Fruit fly (Drosophila melanogaster): ENCODE measurements around the gene Remo.
A peak's percentile ranks its signal among the peaks of the same experiment; 100 is the strongest.

The Remo gene

DNA sequence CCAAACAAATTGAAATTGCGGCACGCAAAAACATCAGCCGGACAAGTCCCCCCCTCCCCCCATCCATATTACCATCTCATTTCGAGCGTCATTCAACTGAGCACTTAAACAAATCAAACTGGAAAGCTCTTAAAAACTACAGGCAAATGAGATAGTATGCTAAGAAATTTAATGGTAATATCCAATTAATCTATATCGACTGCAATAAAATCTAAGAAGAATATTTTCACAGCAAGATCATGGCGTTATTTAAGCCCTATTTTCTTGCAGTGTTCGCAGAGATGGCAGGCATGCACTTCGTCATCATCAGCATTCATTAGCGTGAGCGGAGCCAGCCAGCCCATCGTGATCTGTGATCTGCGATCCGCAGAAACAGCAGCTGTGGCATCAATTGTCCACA is 43.4 kb upstream of the Remo start (continued):
- TF ChIP-seq Spps (tag; optimal IDR thresholded peaks at IDR 0.05) (no peak), H2.0 (GFP tag; IDR thresholded peaks at IDR 0.05) (0 out of 2 replicates have a peak, but pooled peaks have one; percentile 25), ci (GFP tag; IDR thresholded peaks at IDR 0.05) (peak; percentile 47; the same call in 1 of the 3 replicates), Hr78 (GFP tag; optimal IDR thresholded peaks at IDR 0.05) (no peak), Oli (tag; optimal IDR thresholded peaks at IDR 0.05) (peak; percentile 21), CG13775 (GFP tag; optimal IDR thresholded peaks at IDR 0.05) (no peak), chif (GFP tag; optimal IDR thresholded peaks at IDR 0.05) (peak in 1 of 2 experiments; percentile 4), Gsc (GFP tag; IDR thresholded peaks at IDR 0.05) (no peak), gce (GFP tag; IDR thresholded peaks at IDR 0.05) (no peak), zfh1 (GFP tag; IDR thresholded peaks at IDR 0.05) (peak; percentile 41; the same call in 1 of the 3 replicates), CG11504 (tag; optimal IDR thresholded peaks at IDR 0.05) (peak; percentile 39), bsh (GFP tag; optimal IDR thresholded peaks at IDR 0.05) (peak; percentile 11 to 38), CG14667 (GFP tag; IDR thresholded peaks at IDR 0.05) (peak; percentile 18; the same call in 1 of the 2 replicates), CG3847 (GFP tag; IDR thresholded peaks at IDR 0.05) (no peak), bab2 (GFP tag; optimal IDR thresholded peaks at IDR 0.05) (no peak), cad (GFP tag; optimal IDR thresholded peaks at IDR 0.05) (no peak), Awh (GFP tag; IDR thresholded peaks at IDR 0.05) (0 out of 2 replicates have a peak, but pooled peaks have one; percentile 22), dan (GFP tag; IDR thresholded peaks at IDR 0.05) (no peak), sisA (GFP tag; IDR thresholded peaks at IDR 0.05) (peak; percentile 54; the same call in 1 of the 2 replicates), vvl (GFP tag; IDR thresholded peaks at IDR 0.05) (no peak)

dm6 chrX:13245767-13246166 is 42.1 kb upstream of the Remo start:
- TF ChIP-seq lbe (GFP tag; optimal IDR thresholded peaks at IDR 0.05) (peak; percentile 33), nom (GFP tag; optimal IDR thresholded peaks at IDR 0.05) (peak; percentile 61), sens-2 (GFP tag; IDR thresholded peaks at IDR 0.05) (no peak), scrt (GFP tag; optimal IDR thresholded peaks at IDR 0.05) (no peak), bsh (GFP tag; optimal IDR thresholded peaks at IDR 0.05) (peak in 1 of 2 experiments; percentile 59), shn (GFP tag; optimal IDR thresholded peaks at IDR 0.05) (no peak), CG11247 (GFP tag; IDR thresholded peaks at IDR 0.05) (no peak), pan (optimal IDR thresholded peaks at IDR 0.05) (no peak), pan (GFP tag; optimal IDR thresholded peaks at IDR 0.05 in 1 of 2, IDR thresholded peaks at IDR 0.05 in 1 of 2) (no peak), Dp (GFP tag; optimal IDR thresholded peaks at IDR 0.05) (no peak), her (GFP tag; optimal IDR thresholded peaks at IDR 0.05) (no peak)

DNA sequence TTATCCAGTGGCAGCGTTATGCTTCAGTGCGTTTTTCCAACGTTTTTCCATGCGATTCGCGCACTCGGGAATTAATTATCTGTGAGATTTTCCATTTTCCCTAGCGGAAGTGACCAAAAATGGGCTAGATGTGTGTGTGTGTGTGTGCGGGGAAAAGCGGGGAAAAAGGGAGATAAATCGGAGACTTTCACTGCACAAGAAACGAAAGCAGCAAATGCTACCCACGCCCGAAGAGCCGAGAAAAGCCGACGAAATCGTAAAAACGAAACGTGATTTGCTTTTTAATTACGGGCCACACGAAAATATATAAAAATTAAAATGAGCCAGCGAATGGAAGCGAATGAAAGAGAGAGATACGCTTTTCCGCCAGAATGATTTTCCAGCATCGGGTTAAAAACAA is 40.1 kb upstream of the Remo start:
- TF ChIP-seq Deaf1 (tag; optimal IDR thresholded peaks at IDR 0.05) (peak; percentile 70), Blimp-1 (GFP tag; optimal IDR thresholded peaks at IDR 0.05) (peak; percentile 89), dimm (GFP tag; IDR thresholded peaks at IDR 0.05) (no peak), CG11560 (tag; IDR thresholded peaks at IDR 0.05) (no peak), HLH4C (GFP tag; IDR thresholded peaks at IDR 0.05; ENCODE audit: partially characterized antibody) (0 out of 3 replicates have a peak, but pooled peaks have one; percentile 39), crol (GFP tag; IDR thresholded peaks at IDR 0.05) (peak; percentile 44; the same call in 1 of the 2 replicates), cg (GFP tag; optimal IDR thresholded peaks at IDR 0.05) (peak; percentile 6), CG7745 (tag; optimal IDR thresholded peaks at IDR 0.05) (peak; percentile 5), sr (GFP tag; IDR thresholded peaks at IDR 0.05) (peak; percentile 18; the same call in 1 of the 3 replicates)
